Worm (Caenorhabditis elegans) whole organism, L4 larva: ENCODE data around the gene ocr-4.

ENCODE experiments used
- F37D6.2 ChIP-seq: sonication (generic microtip); optimal IDR thresholded peaks from 2 replicates; lab custom pipeline; 2016; ENCODE audit warnings: mild to moderate bottlenecking, missing genetic modification characterization, missing compliant biosample characterization
- R02D3.7 ChIP-seq: fragments of 150-350 bp; sonication (generic microtip); optimal IDR thresholded peaks from 3 replicates; lab custom pipeline; 2014; ENCODE audit warnings: missing biosample characterization, missing genetic modification characterization
- T26A8.4 ChIP-seq: fragments of 200-800 bp; sonication (Bioruptor generic); IDR thresholded peaks from 2 replicates; pipeline ENCODE4 v1.3.6; 2022; ENCODE audit warnings: missing genetic modification characterization, missing compliant biosample characterization
- Y105C5A.15 ChIP-seq: fragments of 200-800 bp; sonication (Bioruptor generic); IDR thresholded peaks from 2 replicates; pipeline ENCODE4 v1.3.6; 2022; ENCODE audit warnings: missing genetic modification characterization, missing compliant biosample characterization
- Y5F2A.4 ChIP-seq: fragments of 200-800 bp; sonication (Bioruptor generic); optimal IDR thresholded peaks from 2 replicates; lab custom pipeline; 2018; ENCODE audit warnings: mild to moderate bottlenecking, missing genetic modification characterization, missing compliant biosample characterization
- Y75B8A.6 ChIP-seq: fragments of 200-800 bp; sonication (Bioruptor generic); IDR thresholded peaks from 2 replicates; pipeline ENCODE4 v1.3.6; 2022; ENCODE audit warnings: missing genetic modification reagents, missing genetic modification characterization, missing compliant biosample characterization
- ZK337.2 ChIP-seq: fragments of 200-800 bp; sonication (Bioruptor generic); IDR thresholded peaks from 2 replicates; pipeline ENCODE4 v1.3.6; 2022; ENCODE audit warnings: missing genetic modification reagents, missing genetic modification characterization, missing compliant biosample characterization
- ZK546.5 ChIP-seq, 2 experiments: sonication (generic microtip); optimal IDR thresholded peaks; 2 replicates each; lab custom pipeline; 2017; ENCODE audit warnings: missing biosample characterization in 2 of 2, missing genetic modification characterization in 2 of 2
- arid-1 ChIP-seq: fragments of 200-800 bp; sonication (Bioruptor generic); conservative IDR thresholded peaks from 2 replicates; pipeline ENCODE4 v1.3.6; 2022; ENCODE audit warnings: missing genetic modification reagents, missing genetic modification characterization, missing compliant biosample characterization
- attf-4 ChIP-seq: sonication (generic microtip); optimal IDR thresholded peaks from 3 replicates; lab custom pipeline; 2017; ENCODE audit warnings: missing biosample characterization, missing genetic modification characterization
- ceh-20 ChIP-seq: fragments of 200-800 bp; sonication (Bioruptor generic); IDR thresholded peaks from 2 replicates; pipeline ENCODE4 v1.3.6; 2022; ENCODE audit warnings: missing genetic modification reagents, missing genetic modification characterization, missing compliant biosample characterization
- ceh-32 ChIP-seq: sonication (generic microtip); optimal IDR thresholded peaks from 2 replicates; lab custom pipeline; 2016; ENCODE audit warnings: mild to moderate bottlenecking, missing genetic modification characterization, missing compliant biosample characterization; ENCODE audit not compliant: poor library complexity
- ceh-62 ChIP-seq: sonication (generic microtip); optimal IDR thresholded peaks from 2 replicates; lab custom pipeline; 2017; ENCODE audit warnings: missing biosample characterization, missing genetic modification characterization
- cey-2 ChIP-seq: sonication (generic microtip); optimal IDR thresholded peaks from 3 replicates; lab custom pipeline; 2017; ENCODE audit warnings: missing genetic modification characterization, mild to moderate bottlenecking, missing compliant biosample characterization, antibody characterized with exemption, borderline replicate concordance; ENCODE audit not compliant: insufficient read depth
- daf-19 ChIP-seq: fragments of 200-800 bp; sonication (Bioruptor generic); conservative IDR thresholded peaks from 2 replicates; pipeline ENCODE4 v1.3.6; 2022; ENCODE audit warnings: missing genetic modification characterization, missing compliant biosample characterization
- dmd-8 ChIP-seq: fragments of 200-800 bp; sonication (Bioruptor generic); IDR thresholded peaks from 2 replicates; pipeline ENCODE4 v1.3.6; 2022; ENCODE audit warnings: missing genetic modification characterization, missing compliant biosample characterization
- dpl-1 ChIP-seq: fragments of 150-350 bp; optimal IDR thresholded peaks from 2 replicates; lab custom pipeline; 2014; ENCODE audit warnings: missing biosample characterization, missing genetic modification reagents, missing genetic modification characterization
- dve-1 ChIP-seq: sonication (generic microtip); optimal IDR thresholded peaks from 2 replicates; lab custom pipeline; 2017; ENCODE audit warnings: antibody characterized with exemption, mild to moderate bottlenecking, missing genetic modification characterization, missing compliant biosample characterization; ENCODE audit not compliant: insufficient read depth
- hlh-11 ChIP-seq: fragments of 200-800 bp; sonication (Bioruptor generic); optimal IDR thresholded peaks from 2 replicates; lab custom pipeline; 2018; ENCODE audit warnings: mild to moderate bottlenecking, missing genetic modification characterization, missing compliant biosample characterization
- hlh-30 ChIP-seq: sonication (generic microtip); optimal IDR thresholded peaks from 2 replicates; lab custom pipeline; 2017; ENCODE audit warnings: antibody characterized with exemption, mild to moderate bottlenecking, missing genetic modification characterization, missing compliant biosample characterization; ENCODE audit not compliant: insufficient read depth
- lim-7 ChIP-seq: fragments of 200-800 bp; sonication (Bioruptor generic); IDR thresholded peaks from 2 replicates; pipeline ENCODE4 v1.3.6; 2022; ENCODE audit warnings: missing genetic modification characterization, missing compliant biosample characterization
- lin-29 ChIP-seq: fragments of 200-800 bp; sonication (Bioruptor generic); IDR thresholded peaks from 2 replicates; pipeline ENCODE4 v1.3.6; 2022; ENCODE audit warnings: missing genetic modification reagents, missing genetic modification characterization, missing compliant biosample characterization
- lsy-2 ChIP-seq, 2 experiments: fragments of 150-350 bp in 1 of 2; sonication (generic microtip) in 1 of 2; optimal IDR thresholded peaks; 2 replicates each; lab custom pipeline; 2014 to 2017; ENCODE audit warnings: missing biosample characterization in 2 of 2, missing genetic modification characterization in 2 of 2
- mdt-29 ChIP-seq: fragments of 200-800 bp; sonication (Bioruptor generic); IDR thresholded peaks from 2 replicates; pipeline ENCODE4 v1.3.6; 2022; ENCODE audit warnings: missing genetic modification reagents, missing genetic modification characterization, missing compliant biosample characterization
- mep-1 ChIP-seq: fragments of 150-350 bp; sonication (generic microtip); optimal IDR thresholded peaks from 3 replicates; lab custom pipeline; 2014; ENCODE audit warnings: missing biosample characterization, missing genetic modification characterization
- mes-2 ChIP-seq: sonication (generic microtip); optimal IDR thresholded peaks from 2 replicates; lab custom pipeline; 2016; ENCODE audit warnings: missing genotype, mild to moderate bottlenecking, missing genetic modification characterization, missing compliant biosample characterization; ENCODE audit not compliant: poor library complexity, severe bottlenecking
- mxl-2 ChIP-seq: fragments of 200-800 bp; sonication (Bioruptor generic); conservative IDR thresholded peaks from 2 replicates; pipeline ENCODE4 v1.3.6; 2022; ENCODE audit warnings: missing genetic modification reagents, missing genetic modification characterization, missing compliant biosample characterization
- mxl-3 ChIP-seq: fragments of 200-800 bp; sonication (Bioruptor generic); optimal IDR thresholded peaks from 2 replicates; lab custom pipeline; 2018; ENCODE audit warnings: mild to moderate bottlenecking, missing genetic modification characterization, missing compliant biosample characterization
- nhr-10 ChIP-seq: fragments of 150-350 bp; optimal IDR thresholded peaks from 2 replicates; lab custom pipeline; 2014; ENCODE audit warnings: missing biosample characterization, missing genetic modification characterization
- nhr-11 ChIP-seq: fragments of 150-350 bp; optimal IDR thresholded peaks from 2 replicates; lab custom pipeline; 2014; ENCODE audit warnings: missing biosample characterization, missing genetic modification characterization
- nhr-237 ChIP-seq: sonication (generic microtip); optimal IDR thresholded peaks from 2 replicates; lab custom pipeline; 2017; ENCODE audit warnings: missing biosample characterization, missing genetic modification characterization
- nhr-28 ChIP-seq: fragments of 150-350 bp; optimal IDR thresholded peaks from 2 replicates; lab custom pipeline; 2014; ENCODE audit warnings: missing biosample characterization, missing genetic modification characterization
- nhr-48 ChIP-seq: sonication (generic microtip); optimal IDR thresholded peaks from 2 replicates; lab custom pipeline; 2016; ENCODE audit warnings: mild to moderate bottlenecking, missing genetic modification characterization, missing compliant biosample characterization
- nhr-6 ChIP-seq: fragments of 150-350 bp; optimal IDR thresholded peaks from 2 replicates; lab custom pipeline; 2014; ENCODE audit warnings: missing biosample characterization, missing genetic modification characterization
- php-3 ChIP-seq: fragments of 200-800 bp; sonication (Bioruptor generic); IDR thresholded peaks from 2 replicates; pipeline ENCODE4 v1.3.6; 2022; ENCODE audit warnings: missing genetic modification reagents, missing genetic modification characterization, missing compliant biosample characterization
- pqm-1 ChIP-seq: sonication (generic microtip); optimal IDR thresholded peaks from 2 replicates; lab custom pipeline; 2017; ENCODE audit warnings: missing biosample characterization, missing genetic modification characterization
- saeg-2 ChIP-seq: fragments of 200-800 bp; sonication (Bioruptor generic); IDR thresholded peaks from 2 replicates; pipeline ENCODE4 v1.3.6; 2022; ENCODE audit warnings: missing genetic modification reagents, missing genetic modification characterization, missing compliant biosample characterization
- snpc-1.2 ChIP-seq: fragments of 200-800 bp; sonication (Bioruptor generic); IDR thresholded peaks from 2 replicates; pipeline ENCODE4 v1.3.6; 2022; ENCODE audit warnings: missing genetic modification reagents, missing genetic modification characterization, missing compliant biosample characterization
- spr-1 ChIP-seq: sonication (generic microtip); optimal IDR thresholded peaks from 2 replicates; lab custom pipeline; 2016; ENCODE audit warnings: mild to moderate bottlenecking, missing genetic modification characterization, missing compliant biosample characterization
- unc-130 ChIP-seq: sonication (generic microtip); optimal IDR thresholded peaks from 2 replicates; lab custom pipeline; 2016; ENCODE audit warnings: missing genetic modification reagents, missing genetic modification characterization, missing compliant biosample characterization
- zfp-3 ChIP-seq: fragments of 200-800 bp; sonication (Bioruptor generic); conservative IDR thresholded peaks from 2 replicates; pipeline ENCODE4 v1.3.6; 2022; ENCODE audit warnings: missing genetic modification reagents, missing genetic modification characterization, missing compliant biosample characterization
- zip-2 ChIP-seq: fragments of 150-350 bp; optimal IDR thresholded peaks from 2 replicates; lab custom pipeline; 2014; ENCODE audit warnings: missing biosample characterization, missing genetic modification characterization
- ztf-11 ChIP-seq: fragments of 150-350 bp; optimal IDR thresholded peaks from 2 replicates; lab custom pipeline; 2014; ENCODE audit warnings: missing biosample characterization, missing genetic modification characterization
- ztf-7 ChIP-seq: fragments of 150-350 bp; optimal IDR thresholded peaks from 2 replicates; lab custom pipeline; 2014; ENCODE audit warnings: missing biosample characterization, missing genetic modification characterization

The ocr-4 gene

DNA sequence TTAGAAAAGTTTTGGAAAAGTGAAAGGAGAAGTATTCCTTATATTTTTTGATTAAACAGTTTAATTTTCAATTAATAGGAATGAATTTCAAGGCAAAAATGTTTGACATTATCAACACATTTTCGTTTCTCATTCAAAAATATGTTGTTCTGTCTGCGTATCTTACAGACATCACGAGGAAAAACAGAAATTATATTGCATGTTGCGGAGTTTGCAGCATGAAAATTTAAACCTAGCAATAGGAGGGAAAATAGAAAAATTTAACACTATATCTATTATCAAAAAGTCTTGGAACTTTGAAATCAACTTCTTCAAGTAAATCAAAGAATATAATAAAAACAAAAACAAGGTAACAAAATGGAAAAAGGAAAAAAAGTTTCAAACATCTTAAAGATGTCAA lies 41.5 kb downstream of the ocr-4 start:
- TF ChIP-seq arid-1 (GFP tag; lab: Robert Waterston, UW) (no peak), mxl-2 (GFP tag; lab: Robert Waterston, UW) (no peak), dpl-1 (GFP tag; lab: Kevin White, UChicago) (peak; percentile 28), cey-2 (tag; lab: Kevin White, UChicago) (no peak), nhr-10 (tag; lab: Kevin White, UChicago) (no peak), nhr-28 (tag; lab: Kevin White, UChicago) (peak; percentile 12), dve-1 (tag; lab: Kevin White, UChicago) (peak; percentile 2), hlh-30 (tag; lab: Kevin White, UChicago) (peak; percentile 75), ceh-32 (no peak), T26A8.4 (GFP tag; lab: Robert Waterston, UW) (no peak), zip-2 (tag; lab: Kevin White, UChicago) (no peak), daf-19 (GFP tag; lab: Robert Waterston, UW) (no peak), zfp-3 (GFP tag; lab: Robert Waterston, UW) (no peak)

DNA sequence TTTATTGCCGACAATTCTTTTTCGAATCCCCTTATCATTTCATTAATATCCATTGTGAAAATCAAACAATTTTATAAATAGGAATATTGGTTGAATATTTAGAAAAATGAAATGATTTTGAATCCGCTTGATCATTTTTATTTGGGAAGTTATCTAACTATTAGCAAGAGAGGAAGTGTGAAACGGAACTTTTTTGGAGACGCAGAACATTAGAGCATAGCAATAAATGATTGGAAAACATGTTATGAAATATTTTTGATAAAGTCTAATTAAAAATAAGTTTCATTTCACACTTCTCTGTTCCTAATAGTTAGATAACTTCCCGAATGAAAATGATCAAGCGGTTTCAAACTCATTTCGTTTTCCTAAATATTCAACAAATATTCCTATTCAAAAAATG lies 45.1 kb downstream of the ocr-4 start, which contains the start of gene F42C5.3:
Gene F42C5.3 (minus strand): TSS at position 101 of the 400 bp plus-strand sequence.
- TF ChIP-seq mep-1 (no peak), snpc-1.2 (GFP tag; lab: Robert Waterston, UW) (no peak), nhr-11 (no peak), ZK337.2 (GFP tag; lab: Robert Waterston, UW) (no peak), ceh-20 (GFP tag; lab: Robert Waterston, UW) (no peak), saeg-2 (GFP tag; lab: Robert Waterston, UW) (no peak), attf-4 (tag; lab: Kevin White, UChicago) (no peak), nhr-10 (tag; lab: Kevin White, UChicago) (no peak), nhr-237 (tag; lab: Kevin White, UChicago) (no peak), F37D6.2 (tag; lab: Kevin White, UChicago) (no peak), Y105C5A.15 (GFP tag; lab: Robert Waterston, UW) (no peak), lim-7 (no peak), spr-1 (tag; lab: Kevin White, UChicago) (no peak)

DNA sequence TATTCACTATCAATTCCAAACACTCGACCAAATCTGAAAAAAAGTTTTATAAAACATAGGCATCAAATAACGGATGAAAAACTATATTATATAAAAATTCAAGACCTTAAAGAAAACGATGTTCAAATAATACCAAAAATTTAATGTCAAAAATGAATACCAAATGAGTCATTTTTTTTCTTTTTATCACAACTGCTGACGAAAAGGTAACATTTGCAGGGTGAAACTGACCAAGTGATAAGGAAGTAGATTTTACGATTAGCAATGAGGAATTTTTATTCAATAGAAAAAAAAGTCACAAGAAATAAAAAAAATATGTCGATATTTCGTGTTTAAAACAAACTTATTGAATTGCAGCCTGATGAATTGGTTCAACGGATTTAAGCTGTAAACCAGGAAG lies 46.8 kb downstream of the ocr-4 start, which contains the start of gene C06E4.8:
Gene C06E4.8 (minus strand): TSS at position 37 of the 400 bp plus-strand sequence.
- TF ChIP-seq hlh-11 (tag; lab: Kevin White, UChicago) = no peak
- TF ChIP-seq ztf-7 (tag; lab: Kevin White, UChicago) = no peak
- TF ChIP-seq pqm-1 (tag; lab: Kevin White, UChicago) = peak; percentile 61
- TF ChIP-seq nhr-28 (tag; lab: Kevin White, UChicago) = peak; percentile 25

DNA sequence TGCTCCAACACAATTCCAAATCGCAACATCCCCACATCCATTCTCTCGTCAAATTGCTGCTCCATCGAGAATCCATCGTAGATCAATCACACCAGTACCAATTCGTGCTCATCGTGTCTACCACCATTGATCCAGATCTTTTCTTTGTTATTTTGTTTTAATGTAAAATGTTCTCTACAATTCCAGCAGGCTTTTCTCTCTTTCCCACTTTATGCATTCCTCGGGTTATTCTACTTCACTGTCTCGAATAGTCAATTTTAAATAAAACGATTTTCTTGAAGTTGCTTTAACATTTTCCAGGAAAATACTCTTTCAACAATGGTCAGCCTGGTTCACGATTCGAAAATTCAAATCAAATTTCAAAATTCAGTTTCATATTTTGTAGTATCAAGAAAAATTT lies 49.6 kb downstream of the ocr-4 start, which contains the start of gene C06E4.1:
Gene C06E4.1 (plus strand): TSS at position 301 of the 400 bp plus-strand sequence.
- TF ChIP-seq ZK546.5 (tag; optimal IDR thresholded peaks at IDR 0.05; lab: Kevin White, UChicago) = no peak
- no peak for TF ChIP-seq mdt-29 (GFP tag; lab: Robert Waterston, UW)
- no peak for TF ChIP-seq R02D3.7 (tag; lab: Kevin White, UChicago)
- TF ChIP-seq ztf-11 = no peak
- TF ChIP-seq unc-130 (GFP tag; lab: Kevin White, UChicago) = no peak
- TF ChIP-seq Y75B8A.6 (GFP tag; lab: Robert Waterston, UW) = no peak
- no peak for TF ChIP-seq mxl-3 (GFP tag; lab: Kevin White, UChicago)
- TF ChIP-seq lsy-2 (tag; optimal IDR thresholded peaks at IDR 0.05; lab: Kevin White, UChicago) = no peak
- no peak for TF ChIP-seq ceh-62
- no peak for TF ChIP-seq nhr-6 (tag; lab: Kevin White, UChicago)
- TF ChIP-seq lin-29 = no peak
- no peak for TF ChIP-seq Y5F2A.4
- no peak for TF ChIP-seq php-3 (GFP tag; lab: Robert Waterston, UW)
- no peak for TF ChIP-seq dmd-8 (GFP tag; lab: Robert Waterston, UW)
- TF ChIP-seq nhr-48 (tag; lab: Kevin White, UChicago) = no peak
- TF ChIP-seq mes-2 = no peak
